Fruit fly (Drosophila melanogaster): ENCODE measurements around the gene CG32683.

The CG32683 gene

dm6 chrX:10486144-10487030 is 31.7 kb upstream of the CG32683 start (continued):
- TF ChIP-seq Mrtf (GFP tag; IDR thresholded peaks at IDR 0.05) (no peak), CG18476 (GFP tag; optimal IDR thresholded peaks at IDR 0.05) (peak; percentile 39), sr (GFP tag; IDR thresholded peaks at IDR 0.05) (no peak), CG32772 (GFP tag; IDR thresholded peaks at IDR 0.05) (peak; percentile 44; the same call in 1 of the 2 replicates), CG15073 (GFP tag; optimal IDR thresholded peaks at IDR 0.05) (no peak), Eip74EF (GFP tag; optimal IDR thresholded peaks at IDR 0.05) (peak in 1 of 2 experiments; percentile 44), dimm (GFP tag; IDR thresholded peaks at IDR 0.05) (no peak), lab (GFP tag; optimal IDR thresholded peaks at IDR 0.05) (peak; percentile 85), psq (GFP tag; optimal IDR thresholded peaks at IDR 0.05) (no peak), Atf3 (GFP tag; optimal IDR thresholded peaks at IDR 0.05) (no peak), MBD-R2 (GFP tag; IDR thresholded peaks at IDR 0.05) (peak; percentile 43; the same call in 1 of the 2 replicates), ken (GFP tag; IDR thresholded peaks at IDR 0.05) (no peak), CG17912 (GFP tag; optimal IDR thresholded peaks at IDR 0.05) (no peak), wor (GFP tag; IDR thresholded peaks at IDR 0.05) (no peak), bowl (GFP tag; IDR thresholded peaks at IDR 0.05) (no peak), MTF-1 (GFP tag; optimal IDR thresholded peaks at IDR 0.05; ENCODE audit: borderline replicate concordance) (peak; percentile 4), CG2678 (tag; optimal IDR thresholded peaks at IDR 0.05) (peak; percentile 82), HLH4C (GFP tag; IDR thresholded peaks at IDR 0.05; ENCODE audit: partially characterized antibody) (no peak; the same call in 2 of the 3 replicates), CG30403 (GFP tag; optimal IDR thresholded peaks at IDR 0.05) (peak; percentile 53), CG16815 (GFP tag; optimal IDR thresholded peaks at IDR 0.05) (peak; percentile 32), phol (tag; optimal IDR thresholded peaks at IDR 0.05) (peak; percentile 34), CG14710 (tag; optimal IDR thresholded peaks at IDR 0.05) (no peak), NC2α (GFP tag; optimal IDR thresholded peaks at IDR 0.05) (no peak), Abd-B (GFP tag; optimal IDR thresholded peaks at IDR 0.05) (no peak), sens (GFP tag) (peak; percentile 85), CG11085 (GFP tag; IDR thresholded peaks at IDR 0.05) (no peak), CG8089 (GFP tag; optimal IDR thresholded peaks at IDR 0.05) (no peak), Drgx (GFP tag; IDR thresholded peaks at IDR 0.05) (peak; percentile 76), CG17802 (tag; optimal IDR thresholded peaks at IDR 0.05) (no peak), en (GFP tag; optimal IDR thresholded peaks at IDR 0.05) (peak; percentile 13), Asciz (GFP tag; optimal IDR thresholded peaks at IDR 0.05) (peak; percentile 17), Dbx (GFP tag; IDR thresholded peaks at IDR 0.05) (peak; percentile 64), Xrp1 (GFP tag; IDR thresholded peaks at IDR 0.05) (peak; percentile 52; the same call in 1 of the 2 replicates), nerfin-1 (tag; optimal IDR thresholded peaks at IDR 0.05) (no peak), Dref (GFP tag; IDR thresholded peaks at IDR 0.05) (no peak), CG34224 (GFP tag; IDR thresholded peaks at IDR 0.05; ENCODE audit: partially characterized antibody) (no peak), unc-4 (GFP tag; IDR thresholded peaks at IDR 0.05; ENCODE audit: partially characterized antibody) (no peak), CoRest (tag; optimal IDR thresholded peaks at IDR 0.05) (peak; percentile 57), CG12236 (GFP tag; optimal IDR thresholded peaks at IDR 0.05) (no peak), CG10267 (tag; optimal IDR thresholded peaks at IDR 0.05) (peak; percentile 39), cas (GFP tag; IDR thresholded peaks at IDR 0.05) (no peak), CG2202 (tag; optimal IDR thresholded peaks at IDR 0.05) (no peak), CG8765 (GFP tag; IDR thresholded peaks at IDR 0.05) (no peak), ara (GFP tag; IDR thresholded peaks at IDR 0.05) (no peak), slp2 (GFP tag; optimal IDR thresholded peaks at IDR 0.05) (no peak), CG33213 (GFP tag; optimal IDR thresholded peaks at IDR 0.05) (no peak), CG12659 (GFP tag; optimal IDR thresholded peaks at IDR 0.05) (peak; percentile 66), pros (GFP tag; optimal IDR thresholded peaks at IDR 0.05) (no peak), tna (GFP tag; IDR thresholded peaks at IDR 0.05; ENCODE audit: partially characterized antibody) (no peak)

Measured in whole organism, embryonic.